Worm (Caenorhabditis elegans) whole organism, late embryonic: Measurements from ENCODE around the gene H40L08.3.

Source experiments
- ceh-2 ChIP-seq: sonication (generic microtip); optimal IDR thresholded peaks from 2 replicates; lab custom pipeline; 2016; ENCODE audit warnings: missing genotype, missing genetic modification characterization, missing compliant biosample characterization
- elt-4 ChIP-seq: sonication (generic microtip); optimal IDR thresholded peaks from 2 replicates; lab custom pipeline; 2016; ENCODE audit warnings: missing genetic modification characterization, missing compliant biosample characterization
- ets-4 ChIP-seq: sonication (generic microtip); optimal IDR thresholded peaks from 2 replicates; lab custom pipeline; 2016; ENCODE audit warnings: missing genetic modification characterization, missing compliant biosample characterization
- eyg-1 ChIP-seq: sonication (generic microtip); optimal IDR thresholded peaks from 2 replicates; lab custom pipeline; 2016; ENCODE audit warnings: missing genotype, missing genetic modification characterization, missing compliant biosample characterization
- gmeb-2 ChIP-seq: sonication (generic microtip); optimal IDR thresholded peaks from 2 replicates; lab custom pipeline; 2016; ENCODE audit warnings: missing genetic modification characterization, inconsistent platforms, missing compliant biosample characterization
- pha-4 ChIP-seq: fragments of 150-350 bp; optimal IDR thresholded peaks from 2 replicates; lab custom pipeline; 2018; ENCODE audit warnings: missing biosample characterization, missing genetic modification reagents, missing genetic modification characterization
- ref-2 ChIP-seq: sonication (generic microtip); optimal IDR thresholded peaks from 2 replicates; lab custom pipeline; 2016; ENCODE audit warnings: missing genetic modification characterization, missing compliant biosample characterization
- tbx-7 ChIP-seq: sonication (generic microtip); optimal IDR thresholded peaks from 2 replicates; lab custom pipeline; 2016; ENCODE audit warnings: missing genotype, missing genetic modification characterization, missing compliant biosample characterization
- unc-86 ChIP-seq: sonication (generic microtip); optimal IDR thresholded peaks from 2 replicates; lab custom pipeline; 2016; ENCODE audit warnings: missing genetic modification characterization, missing compliant biosample characterization
- zip-5 ChIP-seq: sonication (generic microtip); optimal IDR thresholded peaks from 2 replicates; lab custom pipeline; 2016; ENCODE audit warnings: missing genetic modification characterization, missing compliant biosample characterization

DNA sequence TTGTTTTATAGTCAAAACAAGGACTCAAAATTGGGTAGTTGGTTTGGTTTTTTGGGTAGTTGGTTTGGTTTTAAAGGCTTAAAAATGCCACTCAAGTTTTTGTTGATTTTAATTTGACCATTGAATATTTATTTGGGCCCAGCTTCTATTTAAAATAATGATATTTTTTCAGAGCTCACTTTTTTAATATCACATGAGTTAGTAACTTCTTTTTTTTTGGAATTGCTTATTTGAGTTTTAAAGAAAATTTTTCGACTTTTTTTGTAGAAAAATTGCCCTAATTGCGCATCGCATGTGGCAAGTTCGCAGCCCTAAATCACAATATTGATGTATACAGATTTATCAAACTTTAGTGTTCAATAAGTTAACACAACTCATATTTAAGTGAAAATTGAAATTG lies 40.1 kb downstream of the H40L08.3 start:
- no peak for TF ChIP-seq pha-4 (tag; lab: Kevin White, UChicago)
- no peak for TF ChIP-seq eyg-1
- TF ChIP-seq ets-4 (tag; lab: Kevin White, UChicago): no peak
- TF ChIP-seq zip-5: no peak
- no peak for TF ChIP-seq tbx-7
- TF ChIP-seq ceh-2 (tag; lab: Kevin White, UChicago): no peak
- no peak for TF ChIP-seq elt-4 (tag; lab: Kevin White, UChicago)
- no peak for TF ChIP-seq unc-86
- no peak for TF ChIP-seq gmeb-2
- TF ChIP-seq ref-2: no peak
